Fruit fly (Drosophila melanogaster): ENCODE data around the gene CG32189.

Gene CG32189

DNA sequence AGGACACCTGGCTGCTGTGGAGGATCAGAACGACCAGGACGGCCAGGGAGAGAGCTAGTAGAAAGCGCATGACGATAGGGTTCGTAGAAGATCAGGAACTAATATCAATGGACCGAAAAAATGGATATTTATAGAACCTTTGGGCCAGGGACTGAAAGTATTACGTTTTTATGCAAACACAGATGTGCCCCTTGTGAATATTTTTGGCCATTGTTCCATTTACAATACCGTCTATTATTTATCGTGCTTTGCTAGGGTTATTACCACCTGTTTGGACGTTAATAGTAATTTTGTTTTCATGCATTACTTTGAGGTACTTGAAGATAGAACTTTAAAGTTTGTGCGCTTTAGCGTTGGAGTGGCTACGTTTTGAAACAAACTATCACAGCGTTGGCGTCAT lies 1.4 kb downstream of the CG32189 start, which contains the start of gene CG32188:
Gene CG32188, minus strand, starts transcription at position 101 of the 400 bp plus-strand sequence.
- TF ChIP-seq Myc (optimal IDR thresholded peaks at IDR 0.05) (no peak), ttk (optimal IDR thresholded peaks at IDR 0.05) (no peak), h (optimal IDR thresholded peaks at IDR 0.05) (no peak), psq (optimal IDR thresholded peaks at IDR 0.05) (no peak), insv (optimal IDR thresholded peaks at IDR 0.05) (no peak), Sin3A (optimal IDR thresholded peaks at IDR 0.05) (no peak)

DNA sequence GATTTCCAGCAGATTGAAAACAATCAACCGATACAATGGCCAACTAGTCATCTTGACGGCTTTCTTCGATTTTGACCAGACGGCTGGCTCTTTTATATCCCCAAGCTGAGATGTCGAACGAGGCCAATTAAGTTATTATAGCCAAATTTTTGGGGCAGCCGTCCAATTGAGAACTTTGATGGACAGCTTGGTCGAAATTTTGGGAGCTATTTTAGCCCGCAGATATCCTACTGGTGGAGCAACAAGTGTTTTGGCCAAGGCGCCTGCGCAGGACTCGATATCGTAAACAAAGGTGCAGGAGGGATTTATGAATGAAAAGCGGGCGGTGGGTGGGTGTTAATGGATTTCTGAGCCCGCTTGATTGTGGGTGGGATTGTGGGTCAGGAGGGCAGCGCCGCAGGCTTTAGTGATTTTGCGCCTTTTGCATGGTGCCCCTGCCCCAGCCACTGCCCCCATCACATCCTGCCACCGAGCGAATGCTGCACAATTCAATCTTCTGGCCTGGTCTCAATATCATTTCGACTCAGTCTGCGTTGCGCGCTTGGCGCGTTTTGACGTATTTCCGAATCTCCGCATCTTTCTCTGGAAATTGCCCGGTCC lies 12.1 kb downstream of the CG32189 start, which contains the start of the genes Ir75c and Grd:
Gene Ir75c, minus strand, starts transcription at position 51 of the 600 bp plus-strand sequence.
Gene Grd, plus strand, starts transcription at position 550 of the 600 bp plus-strand sequence.
- TF ChIP-seq h (optimal IDR thresholded peaks at IDR 0.05), result no peak
- TF ChIP-seq Sin3A (optimal IDR thresholded peaks at IDR 0.05), result no peak
- no peak for TF ChIP-seq ttk (optimal IDR thresholded peaks at IDR 0.05)
- TF ChIP-seq psq (optimal IDR thresholded peaks at IDR 0.05), result no peak
- TF ChIP-seq insv (optimal IDR thresholded peaks at IDR 0.05), result no peak
- no peak for TF ChIP-seq Myc (optimal IDR thresholded peaks at IDR 0.05)

DNA sequence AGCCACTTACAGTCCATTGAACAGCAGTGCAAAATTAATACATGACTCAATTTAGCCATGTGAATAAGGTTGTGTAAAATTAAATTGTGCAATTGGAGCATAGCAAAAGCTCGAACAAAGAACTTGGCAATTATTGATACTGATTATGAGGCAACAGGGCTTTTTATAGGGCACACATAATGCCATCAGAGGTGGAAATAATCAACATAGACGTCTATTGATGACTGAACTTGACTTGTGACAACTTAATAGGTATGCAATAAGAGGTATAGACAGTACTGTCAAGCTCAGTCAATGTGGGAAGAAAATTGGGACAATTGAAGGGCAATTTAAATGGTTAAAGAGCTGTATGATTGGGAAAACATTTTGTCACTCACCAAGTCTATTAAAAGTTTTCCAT lies 14.9 kb downstream of the CG32189 start, which contains the start of gene Ir75b:
Gene Ir75b, minus strand, starts transcription at position 101 of the 400 bp plus-strand sequence.
- no peak for TF ChIP-seq psq (optimal IDR thresholded peaks at IDR 0.05)
- no peak for TF ChIP-seq ttk (optimal IDR thresholded peaks at IDR 0.05)
- TF ChIP-seq Sin3A (optimal IDR thresholded peaks at IDR 0.05), result no peak
- no peak for TF ChIP-seq insv (optimal IDR thresholded peaks at IDR 0.05)
- TF ChIP-seq h (optimal IDR thresholded peaks at IDR 0.05), result no peak
- no peak for TF ChIP-seq Myc (optimal IDR thresholded peaks at IDR 0.05)

DNA sequence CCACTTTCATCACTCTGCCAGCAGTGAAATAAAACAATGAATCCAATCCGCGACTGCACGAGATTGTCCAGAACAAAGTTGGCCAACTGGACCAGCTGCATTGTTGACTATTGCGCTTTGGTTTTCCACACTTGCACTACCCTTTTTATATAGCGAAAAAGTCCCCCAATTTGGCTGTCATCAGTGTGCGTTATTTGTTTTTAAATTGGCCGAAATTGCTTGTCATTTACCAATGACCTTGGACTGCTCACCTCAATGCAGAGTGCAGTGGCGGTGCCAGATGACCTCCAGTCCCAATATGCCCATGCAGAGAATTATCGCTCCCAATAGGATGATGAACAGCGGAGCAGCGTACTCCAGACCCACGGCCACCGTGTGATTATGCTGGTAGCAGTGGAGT lies 17.2 kb downstream of the CG32189 start, which contains the start of gene Ir75a:
Gene Ir75a, minus strand, starts transcription at position 101 of the 400 bp plus-strand sequence.
- TF ChIP-seq h (optimal IDR thresholded peaks at IDR 0.05) (no peak), psq (optimal IDR thresholded peaks at IDR 0.05) (no peak), ttk (optimal IDR thresholded peaks at IDR 0.05) (no peak), Sin3A (optimal IDR thresholded peaks at IDR 0.05) (no peak), insv (optimal IDR thresholded peaks at IDR 0.05) (no peak), Myc (optimal IDR thresholded peaks at IDR 0.05) (no peak)

DNA sequence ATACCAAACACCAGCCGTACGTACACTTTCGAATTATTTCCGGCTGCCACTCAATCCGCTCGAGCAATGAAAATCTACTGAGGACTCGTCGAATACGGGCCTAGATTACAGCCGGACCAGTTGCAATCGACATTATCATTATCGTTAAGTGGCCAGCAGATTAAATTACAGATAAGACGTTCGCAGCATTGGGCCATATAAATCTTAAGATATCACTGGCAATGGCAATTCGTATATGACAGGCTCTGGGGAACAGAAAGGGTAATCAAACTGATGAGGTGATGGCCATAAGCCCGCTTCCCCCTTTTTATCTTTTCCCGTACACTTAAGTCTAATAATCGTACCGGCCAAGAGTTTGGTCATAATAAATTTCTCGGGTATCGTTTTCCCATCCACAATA lies 20.9 kb downstream of the CG32189 start, which contains the start of gene Cln3:
Gene Cln3, minus strand, starts transcription at position 84 of the 400 bp plus-strand sequence.
- TF ChIP-seq insv (optimal IDR thresholded peaks at IDR 0.05), result no peak
- TF ChIP-seq Sin3A (optimal IDR thresholded peaks at IDR 0.05), result no peak
- TF ChIP-seq psq (optimal IDR thresholded peaks at IDR 0.05), result no peak
- TF ChIP-seq ttk (optimal IDR thresholded peaks at IDR 0.05), result no peak
- no peak for TF ChIP-seq h (optimal IDR thresholded peaks at IDR 0.05)
- no peak for TF ChIP-seq Myc (optimal IDR thresholded peaks at IDR 0.05)

DNA sequence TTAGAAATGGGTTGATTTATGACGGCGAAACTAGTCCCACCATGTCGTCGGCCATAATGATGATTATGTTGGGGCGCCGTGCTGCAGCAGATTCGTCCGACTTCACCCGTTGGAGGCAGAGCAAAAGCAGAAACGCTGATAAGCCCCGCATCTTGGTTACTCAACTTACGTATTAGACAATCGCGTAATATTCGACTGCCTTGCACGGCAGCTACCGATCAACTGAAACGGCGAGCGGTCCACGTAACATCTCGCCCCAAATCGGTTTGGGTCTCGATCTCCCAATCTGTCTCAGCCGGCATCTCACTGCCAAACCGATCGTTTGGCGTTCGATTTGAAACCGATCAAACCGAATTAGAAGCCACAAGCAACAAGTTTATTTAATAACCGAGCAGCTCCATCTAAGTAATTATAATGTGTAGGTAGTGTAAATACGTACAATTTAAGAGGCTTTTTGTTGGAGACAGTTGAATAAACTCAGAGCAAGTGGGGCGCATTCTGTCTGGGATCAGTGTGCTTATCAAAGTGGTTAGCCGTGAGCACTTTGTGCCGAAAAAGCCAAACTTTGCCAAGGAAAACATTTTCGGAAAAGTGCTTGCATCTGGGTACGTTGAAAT lies 26.3 kb downstream of the CG32189 start, which contains the start of gene CG32191:
Gene CG32191, minus strand, starts transcription at position 550 of the 617 bp plus-strand sequence.
- TF ChIP-seq Myc (optimal IDR thresholded peaks at IDR 0.05) (no peak), psq (optimal IDR thresholded peaks at IDR 0.05) (no peak), insv (optimal IDR thresholded peaks at IDR 0.05) (no peak), ttk (optimal IDR thresholded peaks at IDR 0.05) (no peak), Sin3A (optimal IDR thresholded peaks at IDR 0.05) (no peak), h (optimal IDR thresholded peaks at IDR 0.05) (no peak)

DNA sequence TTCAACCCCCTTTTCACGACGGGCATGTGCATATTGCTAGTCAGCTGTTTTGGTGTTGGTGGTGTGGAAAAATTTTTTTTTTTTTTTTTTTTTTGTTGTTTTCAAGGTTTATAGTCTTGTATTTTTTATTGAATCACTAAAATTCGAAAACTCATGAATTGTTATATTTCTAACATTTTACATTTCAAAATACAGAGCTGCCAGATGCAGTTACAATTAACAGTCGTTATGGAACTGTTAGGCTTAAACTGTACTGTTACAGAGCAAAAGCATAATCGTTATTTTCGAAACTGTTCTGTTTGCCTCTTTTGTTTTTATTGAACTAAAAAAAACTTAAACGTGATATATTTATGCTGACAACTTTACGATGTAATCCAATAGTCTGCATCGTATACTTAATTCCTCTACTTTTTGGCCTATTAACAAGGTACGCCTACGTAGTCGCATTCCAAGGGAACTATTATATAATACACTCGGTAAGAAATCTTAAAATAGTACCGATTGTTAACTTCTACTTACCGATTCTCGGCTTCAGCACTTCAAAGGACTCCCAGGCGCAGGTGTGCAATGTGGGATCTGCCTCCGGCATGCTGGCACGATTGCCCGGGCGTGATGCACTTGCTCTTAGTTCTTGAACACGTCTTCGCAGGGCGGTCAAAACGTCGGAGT lies 28.5 kb downstream of the CG32189 start, which contains the start of gene CG32187:
Gene CG32187, minus strand, starts transcription at position 9 of the 669 bp plus-strand sequence.
- TF ChIP-seq psq (optimal IDR thresholded peaks at IDR 0.05), result no peak
- no peak for TF ChIP-seq ttk (optimal IDR thresholded peaks at IDR 0.05)
- TF ChIP-seq Sin3A (optimal IDR thresholded peaks at IDR 0.05), result no peak
- no peak for TF ChIP-seq Myc (optimal IDR thresholded peaks at IDR 0.05)
- TF ChIP-seq h (optimal IDR thresholded peaks at IDR 0.05), result no peak
- TF ChIP-seq insv (optimal IDR thresholded peaks at IDR 0.05), result no peak

DNA sequence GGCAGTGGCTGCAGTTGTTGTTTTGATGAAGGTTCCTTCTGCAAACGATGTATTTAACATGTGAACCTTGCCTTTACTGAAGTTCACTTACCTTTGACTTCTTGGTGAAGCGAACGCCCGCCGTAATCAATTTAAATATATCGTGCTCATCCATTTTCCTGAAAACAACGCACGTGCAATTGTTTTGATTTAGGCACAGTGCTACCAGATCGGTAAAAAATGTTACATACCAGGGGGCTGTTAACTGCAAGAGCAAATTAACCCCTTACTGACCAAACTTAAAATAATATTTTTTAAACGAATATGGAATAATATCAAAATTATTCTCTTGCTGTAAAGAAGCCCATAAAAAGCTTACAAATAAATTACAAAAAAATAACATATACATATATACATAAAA lies 30.5 kb downstream of the CG32189 start, which contains the start of gene ais:
Gene ais, minus strand, starts transcription at position 205 of the 400 bp plus-strand sequence.
- TF ChIP-seq Myc (optimal IDR thresholded peaks at IDR 0.05) (no peak), Sin3A (optimal IDR thresholded peaks at IDR 0.05) (no peak), h (optimal IDR thresholded peaks at IDR 0.05) (no peak), insv (optimal IDR thresholded peaks at IDR 0.05) (no peak), psq (optimal IDR thresholded peaks at IDR 0.05) (no peak), ttk (optimal IDR thresholded peaks at IDR 0.05) (no peak)

DNA sequence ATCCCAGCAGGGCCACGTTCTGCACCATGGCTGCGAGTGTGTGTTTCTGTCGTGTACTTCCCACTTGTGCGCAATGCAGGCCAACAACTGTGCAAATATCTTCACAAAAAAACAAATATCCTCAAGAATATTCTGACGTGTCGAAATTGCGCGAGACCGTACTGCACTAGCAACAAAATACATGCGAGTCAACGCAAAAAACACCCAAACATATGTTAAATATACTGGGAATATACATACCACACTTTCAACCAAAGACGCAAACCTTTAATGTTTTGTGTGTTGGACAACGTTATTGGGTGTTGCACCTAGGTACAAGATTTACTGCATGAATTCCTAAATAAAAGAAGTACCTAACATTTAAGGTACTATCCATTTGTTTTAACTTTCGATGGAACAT lies 32.9 kb downstream of the CG32189 start, which contains the start of gene NUCB1:
Gene NUCB1, minus strand, starts transcription at position 173 of the 400 bp plus-strand sequence.
- TF ChIP-seq h (optimal IDR thresholded peaks at IDR 0.05) (no peak), insv (optimal IDR thresholded peaks at IDR 0.05) (no peak), ttk (optimal IDR thresholded peaks at IDR 0.05) (no peak), Myc (optimal IDR thresholded peaks at IDR 0.05) (no peak), Sin3A (optimal IDR thresholded peaks at IDR 0.05) (no peak), psq (optimal IDR thresholded peaks at IDR 0.05) (no peak)

DNA sequence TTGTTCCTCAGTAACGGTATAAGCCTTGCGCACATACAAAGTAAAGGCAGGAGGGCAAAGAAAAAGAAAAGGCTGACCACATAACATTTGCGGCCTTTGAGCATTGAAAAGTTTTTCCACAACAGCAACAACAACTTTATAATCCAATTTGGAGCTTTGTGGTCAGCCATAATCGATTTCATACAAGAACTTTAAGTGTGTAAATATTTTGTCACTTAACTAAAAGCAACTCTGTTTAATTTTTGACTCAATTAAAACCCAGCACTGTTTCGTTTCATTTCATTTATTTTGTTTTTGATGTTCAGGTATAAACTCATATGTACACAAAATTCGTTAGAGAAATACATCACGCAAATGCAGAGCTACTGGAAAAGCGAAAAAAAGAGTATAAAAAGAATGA lies 37.5 kb downstream of the CG32189 start, which contains the start of gene CG42816:
Gene CG42816, minus strand, starts transcription at position 101 of the 400 bp plus-strand sequence.
- TF ChIP-seq h (optimal IDR thresholded peaks at IDR 0.05) (no peak), Sin3A (optimal IDR thresholded peaks at IDR 0.05) (no peak), ttk (optimal IDR thresholded peaks at IDR 0.05) (no peak), psq (optimal IDR thresholded peaks at IDR 0.05) (no peak), insv (optimal IDR thresholded peaks at IDR 0.05) (no peak), Myc (optimal IDR thresholded peaks at IDR 0.05) (no peak)

DNA sequence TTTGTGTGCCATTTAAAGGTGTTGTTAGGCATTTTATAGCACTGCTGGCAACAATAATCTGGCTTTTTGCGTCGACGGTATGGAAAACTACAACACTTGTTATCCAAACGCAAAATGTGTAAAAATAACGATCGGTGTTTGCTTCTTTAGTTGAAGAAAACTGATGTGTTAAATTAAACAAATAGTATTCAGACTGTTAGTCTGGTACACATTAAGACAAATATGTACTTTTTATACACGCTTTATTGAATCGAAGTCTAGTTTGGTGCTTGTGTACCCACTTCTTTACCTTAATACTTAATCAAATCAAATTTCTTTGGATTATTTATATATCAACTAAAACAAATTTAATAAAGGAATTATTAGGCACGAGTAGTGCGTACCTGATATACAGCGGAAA lies 43.5 kb downstream of the CG32189 start:
- no peak for TF ChIP-seq h (optimal IDR thresholded peaks at IDR 0.05)
- no peak for TF ChIP-seq psq (optimal IDR thresholded peaks at IDR 0.05)

DNA sequence AAGACGTTTGTCGTGTGGAACGTTAAGA lies 43.7 kb downstream of the CG32189 start, which contains the start of gene CG42815:
Gene CG42815, minus strand, starts transcription at position 20 of the 28 bp plus-strand sequence.
- TF ChIP-seq Myc (optimal IDR thresholded peaks at IDR 0.05) (no peak), psq (optimal IDR thresholded peaks at IDR 0.05) (no peak), ttk (optimal IDR thresholded peaks at IDR 0.05) (no peak), insv (optimal IDR thresholded peaks at IDR 0.05) (no peak), h (optimal IDR thresholded peaks at IDR 0.05) (no peak), Sin3A (optimal IDR thresholded peaks at IDR 0.05) (no peak)
